Worm (Caenorhabditis elegans) whole organism, L1 larva: ENCODE measurements around the gene bbln-1.

Source experiments
- C04F5.9 ChIP-seq: sonication (generic microtip); optimal IDR thresholded peaks from 2 replicates; lab custom pipeline; 2016; ENCODE audit warnings: missing genetic modification characterization, missing compliant biosample characterization
- C16A3.4 ChIP-seq: fragments of 150-350 bp; optimal IDR thresholded peaks from 2 replicates; lab custom pipeline; 2014; ENCODE audit warnings: missing biosample characterization, missing genetic modification characterization
- F16B12.6 ChIP-seq: fragments of 150-350 bp; optimal IDR thresholded peaks from 2 replicates; lab custom pipeline; 2014; ENCODE audit warnings: missing biosample characterization, missing genetic modification characterization
- Y116A8C.19 ChIP-seq: sonication (generic microtip); optimal IDR thresholded peaks from 2 replicates; lab custom pipeline; 2016; ENCODE audit warnings: missing compliant biosample characterization, missing genetic modification characterization, borderline replicate concordance
- alr-1 ChIP-seq: fragments of 200-800 bp; sonication (Bioruptor generic); optimal IDR thresholded peaks from 2 replicates; lab custom pipeline; 2018; ENCODE audit warnings: borderline replicate concordance, mild to moderate bottlenecking, missing genetic modification characterization, missing compliant biosample characterization
- ama-1 ChIP-seq: fragments of 150-350 bp; optimal IDR thresholded peaks from 2 replicates; lab custom pipeline; 2014
- blmp-1 ChIP-seq: fragments of 150-350 bp; optimal IDR thresholded peaks from 2 replicates; lab custom pipeline; 2014; ENCODE audit warnings: missing biosample characterization, missing genetic modification characterization
- ceh-8 ChIP-seq: fragments of 200-800 bp; sonication (Bioruptor generic); optimal IDR thresholded peaks from 2 replicates; lab custom pipeline; 2018; ENCODE audit warnings: mild to moderate bottlenecking, missing genetic modification characterization, moderate library complexity, missing compliant biosample characterization
- dpl-1 ChIP-seq, 3 experiments: fragments of 150-350 bp in 2 of 3; sonication (generic microtip) in 1 of 3; optimal IDR thresholded peaks; 2 replicates each; lab custom pipeline; 2014 to 2017; ENCODE audit warnings: missing biosample characterization in 3 of 3, missing genetic modification characterization in 3 of 3, missing genetic modification reagents in 3 of 3
- dsc-1 ChIP-seq: sonication (generic microtip); optimal IDR thresholded peaks from 2 replicates; lab custom pipeline; 2016; ENCODE audit warnings: mild to moderate bottlenecking, missing genetic modification characterization, missing compliant biosample characterization
- efl-1 ChIP-seq, 4 experiments: fragments of 150-350 bp; optimal IDR thresholded peaks in 3 of 4; peaks in 1 of 4; 1 replicate in 1 of 4; 2 replicates in 3 of 4; lab custom pipeline; 2014; ENCODE audit warnings: missing biosample characterization in 2 of 4, missing genetic modification characterization in 2 of 4, missing genetic modification reagents in 2 of 4
- efl-3 ChIP-seq: fragments of 200-800 bp; sonication (Bioruptor generic); optimal IDR thresholded peaks from 2 replicates; lab custom pipeline; 2018; ENCODE audit warnings: mild to moderate bottlenecking, missing genetic modification characterization, missing compliant biosample characterization
- egl-27 ChIP-seq, 2 experiments: fragments of 150-350 bp in 1 of 2; sonication (generic microtip); optimal IDR thresholded peaks; 3 replicates each; lab custom pipeline; 2017 to 2018; ENCODE audit warnings: missing biosample characterization in 2 of 2, missing genetic modification characterization in 2 of 2, missing genetic modification reagents in 2 of 2
- elt-3 ChIP-seq, 6 experiments: fragments of 150-350 bp in 1 of 6; sonication (generic microtip); optimal IDR thresholded peaks; 2 replicates each; lab custom pipeline; 2017 to 2018; ENCODE audit warnings: missing biosample characterization in 6 of 6, missing genetic modification characterization in 6 of 6, inconsistent platforms in 1 of 6
- fos-1 ChIP-seq: fragments of 150-350 bp; optimal IDR thresholded peaks from 2 replicates; lab custom pipeline; 2014; ENCODE audit warnings: missing biosample characterization, missing genetic modification characterization
- grh-1 ChIP-seq: fragments of 200-800 bp; sonication (Bioruptor generic); IDR thresholded peaks from 2 replicates; pipeline ENCODE4 v1.3.6; 2022; ENCODE audit warnings: missing genetic modification reagents, missing genetic modification characterization, missing compliant biosample characterization
- hlh-17 ChIP-seq: fragments of 200-800 bp; sonication (Bioruptor generic); optimal IDR thresholded peaks from 2 replicates; lab custom pipeline; 2018; ENCODE audit warnings: missing genetic modification characterization, mild to moderate bottlenecking, missing compliant biosample characterization, moderate library complexity, borderline replicate concordance
- hlh-4 ChIP-seq: sonication (generic microtip); optimal IDR thresholded peaks from 2 replicates; lab custom pipeline; 2016; ENCODE audit warnings: mild to moderate bottlenecking, missing genetic modification characterization, missing compliant biosample characterization
- hpl-2 ChIP-seq: fragments of 150-350 bp; optimal IDR thresholded peaks from 2 replicates; lab custom pipeline; 2014; ENCODE audit warnings: missing biosample characterization, missing genetic modification reagents, missing genetic modification characterization
- isw-1 ChIP-seq: fragments of 200-800 bp; sonication (Bioruptor generic); IDR thresholded peaks from 2 replicates; pipeline ENCODE4 v1.3.6; 2022; ENCODE audit warnings: missing genetic modification characterization, missing compliant biosample characterization
- jun-1 ChIP-seq: fragments of 150-350 bp; optimal IDR thresholded peaks from 2 replicates; lab custom pipeline; 2014; ENCODE audit warnings: missing biosample characterization, missing genetic modification reagents, missing genetic modification characterization
- lin-15B ChIP-seq: fragments of 150-350 bp; sonication (generic microtip); optimal IDR thresholded peaks from 3 replicates; lab custom pipeline; 2014; ENCODE audit warnings: missing biosample characterization, missing genetic modification characterization
- lin-35 ChIP-seq, 2 experiments: fragments of 150-350 bp; optimal IDR thresholded peaks; 2 replicates each; lab custom pipeline; 2014; ENCODE audit warnings: missing biosample characterization in 2 of 2, missing genetic modification characterization in 2 of 2, missing genetic modification reagents in 2 of 2
- lin-39 ChIP-seq: fragments of 150-350 bp; optimal IDR thresholded peaks from 2 replicates; lab custom pipeline; 2014; ENCODE audit warnings: missing biosample characterization, missing genetic modification reagents, missing genetic modification characterization
- lir-3 ChIP-seq: sonication (generic microtip); optimal IDR thresholded peaks from 2 replicates; lab custom pipeline; 2016; ENCODE audit warnings: mild to moderate bottlenecking, missing genetic modification characterization, moderate library complexity, missing compliant biosample characterization; ENCODE audit not compliant: poor library complexity
- mab-9 ChIP-seq: fragments of 200-800 bp; sonication (Bioruptor generic); IDR thresholded peaks from 2 replicates; pipeline ENCODE4 v1.3.6; 2022; ENCODE audit warnings: missing genetic modification reagents, missing genetic modification characterization, missing compliant biosample characterization
- mef-2 ChIP-seq: fragments of 150-350 bp; optimal IDR thresholded peaks from 2 replicates; lab custom pipeline; 2014; ENCODE audit warnings: missing biosample characterization, missing genetic modification characterization
- mep-1 ChIP-seq: fragments of 150-350 bp; optimal IDR thresholded peaks from 2 replicates; lab custom pipeline; 2014; ENCODE audit warnings: missing biosample characterization, missing genetic modification characterization
- nhr-19 ChIP-seq: fragments of 200-800 bp; sonication (Bioruptor generic); conservative IDR thresholded peaks from 2 replicates; pipeline ENCODE4 v1.3.6; 2022; ENCODE audit warnings: missing genetic modification characterization, missing compliant biosample characterization
- nhr-237 ChIP-seq: fragments of 150-350 bp; optimal IDR thresholded peaks from 2 replicates; lab custom pipeline; 2014; ENCODE audit warnings: missing biosample characterization, missing genetic modification characterization
- nhr-28 ChIP-seq: fragments of 150-350 bp; optimal IDR thresholded peaks from 2 replicates; lab custom pipeline; 2014; ENCODE audit warnings: missing biosample characterization, missing genetic modification characterization
- nhr-47 ChIP-seq: sonication (generic microtip); optimal IDR thresholded peaks from 2 replicates; lab custom pipeline; 2016; ENCODE audit warnings: mild to moderate bottlenecking, missing genetic modification characterization, moderate library complexity, missing compliant biosample characterization
- nhr-71 ChIP-seq: sonication (generic microtip); optimal IDR thresholded peaks from 2 replicates; lab custom pipeline; 2016; ENCODE audit warnings: mild to moderate bottlenecking, missing genetic modification characterization, moderate library complexity, missing compliant biosample characterization
- nhr-76 ChIP-seq: sonication (generic microtip); optimal IDR thresholded peaks from 2 replicates; lab custom pipeline; 2017; ENCODE audit warnings: missing biosample characterization, missing genetic modification characterization
- nhr-85 ChIP-seq: sonication (generic microtip); peaks from one replicate; lab custom pipeline; 2016; ENCODE audit warnings: missing genetic modification characterization, inconsistent platforms, missing compliant biosample characterization
- nhr-90 ChIP-seq: sonication (generic microtip); optimal IDR thresholded peaks from 2 replicates; lab custom pipeline; 2016; ENCODE audit warnings: mild to moderate bottlenecking, missing genetic modification characterization, missing compliant biosample characterization; ENCODE audit not compliant: poor library complexity
- rnt-1 ChIP-seq: sonication (generic microtip); optimal IDR thresholded peaks from 2 replicates; lab custom pipeline; 2016; ENCODE audit warnings: mild to moderate bottlenecking, missing genetic modification characterization, moderate library complexity, missing compliant biosample characterization
- skn-1 ChIP-seq: fragments of 150-350 bp; optimal IDR thresholded peaks from 2 replicates; lab custom pipeline; 2014; ENCODE audit warnings: missing biosample characterization, missing genetic modification characterization
- sox-4 ChIP-seq: sonication (generic microtip); optimal IDR thresholded peaks from 2 replicates; lab custom pipeline; 2016; ENCODE audit warnings: missing genetic modification characterization, missing compliant biosample characterization
- sptf-1 ChIP-seq: fragments of 150-350 bp; optimal IDR thresholded peaks from 2 replicates; lab custom pipeline; 2014; ENCODE audit warnings: missing biosample characterization, missing genetic modification characterization
- swsn-7 ChIP-seq: sonication (generic microtip); optimal IDR thresholded peaks from 2 replicates; lab custom pipeline; 2016; ENCODE audit warnings: missing genetic modification characterization, missing compliant biosample characterization
- tbx-2 ChIP-seq: sonication (generic microtip); optimal IDR thresholded peaks from 2 replicates; lab custom pipeline; 2016; ENCODE audit warnings: missing genetic modification characterization, missing compliant biosample characterization
- tlp-1 ChIP-seq: fragments of 150-350 bp; optimal IDR thresholded peaks from 2 replicates; lab custom pipeline; 2014; ENCODE audit warnings: missing biosample characterization, missing genetic modification characterization
- unc-130 ChIP-seq: fragments of 150-350 bp; optimal IDR thresholded peaks from 2 replicates; lab custom pipeline; 2017; ENCODE audit warnings: missing biosample characterization, missing genetic modification characterization, inconsistent platforms
- unc-62 ChIP-seq: fragments of 150-350 bp; optimal IDR thresholded peaks from 2 replicates; lab custom pipeline; 2014; ENCODE audit warnings: missing biosample characterization, missing genetic modification reagents, missing genetic modification characterization
- vab-15 ChIP-seq: sonication (generic microtip); optimal IDR thresholded peaks from 2 replicates; lab custom pipeline; 2017; ENCODE audit warnings: missing genotype, mild to moderate bottlenecking, missing genetic modification characterization, missing compliant biosample characterization
- xbp-1 ChIP-seq: sonication (generic microtip); optimal IDR thresholded peaks from 2 replicates; lab custom pipeline; 2016; ENCODE audit warnings: missing genetic modification characterization, missing compliant biosample characterization
- zag-1 ChIP-seq: fragments of 150-350 bp; optimal IDR thresholded peaks from 2 replicates; lab custom pipeline; 2014; ENCODE audit warnings: missing biosample characterization, missing genetic modification characterization
- zip-4 ChIP-seq: fragments of 200-800 bp; sonication (Bioruptor generic); optimal IDR thresholded peaks from 2 replicates; lab custom pipeline; 2018; ENCODE audit warnings: mild to moderate bottlenecking, missing genetic modification characterization, moderate library complexity, missing compliant biosample characterization
- ztf-4 ChIP-seq: fragments of 150-350 bp; optimal IDR thresholded peaks from 2 replicates; lab custom pipeline; 2014; ENCODE audit warnings: missing biosample characterization, missing genetic modification characterization

Gene bbln-1

ce11 chrX:3108603-3109002, 43.7 kb downstream of the bbln-1 start (continued):
- TF ChIP-seq lir-3 (tag; lab: Kevin White, UChicago) = peak; percentile 55
- TF ChIP-seq unc-130 = peak; percentile 89
- TF ChIP-seq unc-62 (GFP tag; lab: Kevin White, UChicago) = no peak
- TF ChIP-seq tbx-2 = peak; percentile 33
- no peak for TF ChIP-seq mef-2
- TF ChIP-seq nhr-90 (tag; lab: Kevin White, UChicago) = no peak
- no peak for TF ChIP-seq F16B12.6 (tag; lab: Kevin White, UChicago)
- TF ChIP-seq swsn-7 (tag; lab: Kevin White, UChicago) = peak; percentile 5
- TF ChIP-seq nhr-28 (tag; lab: Kevin White, UChicago) = no peak
- TF ChIP-seq nhr-71 (tag; lab: Kevin White, UChicago) = peak; percentile 81
- TF ChIP-seq, all 84 proteins: peak for 17

- TF ChIP-seq vab-15 (no peak), egl-27 (tag; optimal IDR thresholded peaks at IDR 0.05; lab: Kevin White, UChicago) (no peak), rnt-1 (tag; lab: Kevin White, UChicago) (peak; percentile 79), nhr-19 (peak; percentile 50), unc-62 (GFP tag; lab: Kevin White, UChicago) (no peak), fos-1 (tag; lab: Kevin White, UChicago) (peak; percentile 41), C16A3.4 (tag; lab: Kevin White, UChicago) (peak; percentile 82), hpl-2 (no peak), lin-15B (peak; percentile 51), skn-1 (tag; lab: Kevin White, UChicago) (peak; percentile 48), zip-4 (GFP tag; lab: Kevin White, UChicago) (no peak), lin-35 (GFP tag; optimal IDR thresholded peaks at IDR 0.05; lab: Kevin White, UChicago) (peak; percentile 70 to 91), zag-1 (tag; lab: Kevin White, UChicago) (no peak), efl-1 (optimal IDR thresholded peaks at IDR 0.05; lab: Kevin White, UChicago) (peak; percentile 63 to 86), efl-1 (GFP tag; optimal IDR thresholded peaks at IDR 0.05 in 1 of 2; lab: Kevin White, UChicago) (peak; percentile 76 to 94), Y116A8C.19 (tag; lab: Kevin White, UChicago) (no peak), elt-3 (tag; optimal IDR thresholded peaks at IDR 0.05; lab: Kevin White, UChicago) (peak in 1 of 6 experiments; percentile 28), jun-1 (tag; lab: Kevin White, UChicago) (peak; percentile 25), mab-9 (GFP tag; lab: Robert Waterston, UW) (no peak), C04F5.9 (tag; lab: Kevin White, UChicago) (no peak), grh-1 (GFP tag; lab: Robert Waterston, UW) (no peak), lir-3 (tag; lab: Kevin White, UChicago) (peak; percentile 36), nhr-28 (tag; lab: Kevin White, UChicago) (no peak), mep-1 (tag; lab: Kevin White, UChicago) (peak; percentile 82), dpl-1 (GFP tag; optimal IDR thresholded peaks at IDR 0.05; lab: Kevin White, UChicago) (peak; percentile 78 to 88 (median 82)), tbx-2 (peak; percentile 72), F16B12.6 (tag; lab: Kevin White, UChicago) (no peak), nhr-85 (tag; lab: Kevin White, UChicago) (peak; percentile 85), xbp-1 (tag; lab: Kevin White, UChicago) (peak; percentile 56), lin-39 (peak; percentile 24), ceh-8 (GFP tag; lab: Kevin White, UChicago) (no peak), efl-3 (GFP tag; lab: Kevin White, UChicago) (no peak), sox-4 (tag; lab: Kevin White, UChicago) (no peak), nhr-237 (tag; lab: Kevin White, UChicago) (no peak), hlh-17 (GFP tag; lab: Kevin White, UChicago) (no peak), isw-1 (no peak; the same call in 1 of the 2 replicates), dsc-1 (tag; lab: Kevin White, UChicago) (peak; percentile 55), ama-1 (lab: Kevin White, UChicago) (peak; percentile 29), sptf-1 (tag; lab: Kevin White, UChicago) (no peak), nhr-47 (peak; percentile 67), alr-1 (no peak), blmp-1 (peak; percentile 82), tlp-1 (no peak), nhr-76 (tag; lab: Kevin White, UChicago) (no peak), ztf-4 (no peak), hlh-4 (tag; lab: Kevin White, UChicago) (no peak)
Observed at ce11 chrX:3106137-3106536, 46.1 kb downstream of the bbln-1 start, which contains the start of gene K10B3.5. TSS of gene K10B3.5 (minus strand) at chrX:3106479.
